Fruit fly (Drosophila melanogaster) whole organism, embryonic: Measurements from ENCODE around the gene CG15818.

Experiments
- ATbp ChIP-seq: fragments of 200-800 bp; sonication (Bioruptor generic); optimal IDR thresholded peaks from 2 replicates; lab custom pipeline; 2017; ENCODE audit warnings: missing biosample characterization, mild to moderate bottlenecking, missing genetic modification characterization, missing genetic modification reagents
- Ada2b ChIP-seq: fragments of 200-800 bp; sonication (Bioruptor generic); IDR thresholded peaks from 2 replicates; pipeline ENCODE4 v1.3.6; 2022; ENCODE audit warnings: missing biosample characterization, missing genetic modification characterization
- Adf1 ChIP-seq: fragments of 200-800 bp; sonication (Bioruptor generic); IDR thresholded peaks from 2 replicates; pipeline ENCODE4 v1.3.6; 2022; ENCODE audit warnings: missing biosample characterization, missing genetic modification characterization
- CG10321 ChIP-seq: fragments of 200-800 bp; sonication (Bioruptor generic); IDR thresholded peaks from 2 replicates; pipeline ENCODE4 v1.3.6; 2022; ENCODE audit warnings: missing biosample characterization, missing genetic modification characterization
- CG11504 ChIP-seq: fragments of 200-800 bp; sonication (Bioruptor generic); optimal IDR thresholded peaks from 3 replicates; lab custom pipeline; 2019; ENCODE audit warnings: missing biosample characterization, mild to moderate bottlenecking, missing genetic modification characterization, moderate library complexity
- CG11695 ChIP-seq: fragments of 200-800 bp; sonication (Bioruptor generic); IDR thresholded peaks from 3 replicates; pipeline ENCODE4 v1.3.6; 2022; ENCODE audit warnings: missing biosample characterization, missing genetic modification characterization
- CG12071 ChIP-seq: fragments of 200-800 bp; sonication (Bioruptor generic); optimal IDR thresholded peaks from 3 replicates; lab custom pipeline; 2018; ENCODE audit warnings: missing biosample characterization, mild to moderate bottlenecking, missing genetic modification characterization
- CG12219 ChIP-seq: fragments of 200-800 bp; sonication (Bioruptor generic); optimal IDR thresholded peaks from 3 replicates; lab custom pipeline; 2018; ENCODE audit warnings: missing biosample characterization, mild to moderate bottlenecking, missing genetic modification characterization
- CG12299 ChIP-seq: fragments of 200-800 bp; sonication (Bioruptor generic); optimal IDR thresholded peaks from 2 replicates; lab custom pipeline; 2018; ENCODE audit warnings: missing biosample characterization, mild to moderate bottlenecking, missing genetic modification characterization
- CG14965 ChIP-seq: fragments of 200-800 bp; sonication (Bioruptor generic); optimal IDR thresholded peaks from 2 replicates; lab custom pipeline; 2016; ENCODE audit warnings: missing biosample characterization, missing genetic modification characterization, borderline replicate concordance
- CG1529 ChIP-seq: fragments of 200-800 bp; sonication (Bioruptor generic); optimal IDR thresholded peaks from 3 replicates; lab custom pipeline; 2018; ENCODE audit warnings: missing biosample characterization, missing genetic modification characterization
- CG18599 ChIP-seq: fragments of 200-800 bp; sonication (Bioruptor generic); optimal IDR thresholded peaks from 3 replicates; lab custom pipeline; 2017; ENCODE audit warnings: missing biosample characterization, missing genetic modification characterization, mild to moderate bottlenecking, moderate library complexity, missing genetic modification reagents
- CG2199 ChIP-seq: fragments of 200-800 bp; sonication (Bioruptor generic); IDR thresholded peaks from 3 replicates; pipeline ENCODE4 v1.3.6; 2022; ENCODE audit warnings: missing biosample characterization, missing genetic modification characterization
- CG30403 ChIP-seq: fragments of 200-800 bp; sonication (Bioruptor generic); optimal IDR thresholded peaks from 3 replicates; lab custom pipeline; 2016; ENCODE audit warnings: missing biosample characterization, missing genetic modification characterization
- CG31388 ChIP-seq: fragments of 200-800 bp; sonication (Bioruptor generic); optimal IDR thresholded peaks from 2 replicates; lab custom pipeline; 2016; ENCODE audit warnings: missing biosample characterization, missing genetic modification characterization
- CG3163 ChIP-seq: fragments of 200-800 bp; sonication (Bioruptor generic); optimal IDR thresholded peaks from 3 replicates; lab custom pipeline; 2016; ENCODE audit warnings: missing biosample characterization, missing genetic modification characterization
- CG32772 ChIP-seq: fragments of 200-800 bp; sonication (Bioruptor generic); IDR thresholded peaks from 2 replicates; pipeline ENCODE4 v1.3.6; 2022; ENCODE audit warnings: missing biosample characterization, missing genetic modification characterization
- CG5245 ChIP-seq: fragments of 200-800 bp; sonication (Bioruptor generic); optimal IDR thresholded peaks from 3 replicates; lab custom pipeline; 2016; ENCODE audit warnings: missing biosample characterization, missing genetic modification characterization
- CG7372 ChIP-seq: fragments of 200-800 bp; sonication (Bioruptor generic); IDR thresholded peaks from 2 replicates; pipeline ENCODE4 v1.3.6; 2022; ENCODE audit warnings: missing biosample characterization, missing genetic modification characterization
- CG7556 ChIP-seq: fragments of 200-800 bp; sonication (Bioruptor generic); optimal IDR thresholded peaks from 2 replicates; lab custom pipeline; 2017; ENCODE audit warnings: missing biosample characterization, mild to moderate bottlenecking, missing genetic modification characterization
- CG7928 ChIP-seq: fragments of 200-800 bp; sonication (Bioruptor generic); optimal IDR thresholded peaks from 2 replicates; lab custom pipeline; 2017; ENCODE audit warnings: missing biosample characterization, mild to moderate bottlenecking, missing genetic modification characterization
- CG8478 ChIP-seq: fragments of >200 bp; optimal IDR thresholded peaks from 2 replicates; lab custom pipeline; 2018
- CG8924 ChIP-seq: fragments of 200-800 bp; optimal IDR thresholded peaks from 3 replicates; lab custom pipeline; 2019; ENCODE audit warnings: missing biosample characterization, mild to moderate bottlenecking, missing genetic modification characterization, moderate library complexity
- Dp ChIP-seq: fragments of 200-800 bp; sonication (Bioruptor generic); optimal IDR thresholded peaks from 2 replicates; lab custom pipeline; 2018; ENCODE audit warnings: missing biosample characterization, mild to moderate bottlenecking, missing genetic modification characterization, moderate library complexity
- E2f1 ChIP-seq: fragments of 200-800 bp; sonication (Bioruptor generic); IDR thresholded peaks from 2 replicates; pipeline ENCODE4 v1.3.6; 2022; ENCODE audit warnings: missing biosample characterization, missing genetic modification characterization
- E2f2 ChIP-seq: fragments of 200-800 bp; sonication (Bioruptor generic); IDR thresholded peaks from 2 replicates; pipeline ENCODE4 v1.3.6; 2022; ENCODE audit warnings: missing biosample characterization, missing genetic modification characterization
- Hr51 ChIP-seq, 2 experiments: fragments of 200-800 bp; sonication (Bioruptor generic); optimal IDR thresholded peaks; 2 replicates in 1 of 2; 3 replicates in 1 of 2; lab custom pipeline; 2016 to 2018; ENCODE audit warnings: missing biosample characterization in 2 of 2, missing genetic modification characterization in 2 of 2, mild to moderate bottlenecking in 1 of 2, moderate library complexity in 1 of 2
- Kr ChIP-seq: fragments of 200-800 bp; sonication (Bioruptor generic); optimal IDR thresholded peaks from 2 replicates; lab custom pipeline; 2017; ENCODE audit warnings: missing biosample characterization, mild to moderate bottlenecking, missing genetic modification characterization
- Med ChIP-seq: fragments of 200-800 bp; sonication (Bioruptor generic); peaks from one replicate; lab custom pipeline; 2016; ENCODE audit warnings: missing biosample characterization, missing genetic modification characterization, mild to moderate bottlenecking, inconsistent platforms, moderate library complexity
- NK7.1 ChIP-seq: fragments of 200-800 bp; sonication (Bioruptor generic); optimal IDR thresholded peaks from 3 replicates; lab custom pipeline; 2016; ENCODE audit warnings: missing biosample characterization, missing genetic modification characterization
- Nf-YC ChIP-seq: fragments of 200-800 bp; optimal IDR thresholded peaks from 3 replicates; lab custom pipeline; 2019; ENCODE audit warnings: missing biosample characterization, mild to moderate bottlenecking, missing genetic modification characterization, moderate library complexity
- Ptx1 ChIP-seq: fragments of 200-800 bp; sonication (Bioruptor generic); IDR thresholded peaks from 2 replicates; pipeline ENCODE4 v1.3.6; 2022; ENCODE audit warnings: missing biosample characterization, missing genetic modification characterization
- Side ChIP-seq: fragments of 200-800 bp; sonication (Bioruptor generic); optimal IDR thresholded peaks from 2 replicates; lab custom pipeline; 2016; ENCODE audit warnings: missing biosample characterization, missing genetic modification characterization
- Stat92E ChIP-seq, 3 experiments: fragments of >200 bp in 2 of 3; fragments of 200-800 bp in 1 of 3; sonication (Bioruptor generic) in 1 of 3; optimal IDR thresholded peaks; 2 replicates each; lab custom pipeline; 2017 to 2019; ENCODE audit warnings: missing biosample characterization in 3 of 3, missing genetic modification characterization in 3 of 3, mild to moderate bottlenecking in 1 of 3, moderate library complexity in 1 of 3
- YL-1 ChIP-seq: fragments of 200-800 bp; sonication (Bioruptor generic); optimal IDR thresholded peaks from 3 replicates; lab custom pipeline; 2017; ENCODE audit warnings: missing biosample characterization, mild to moderate bottlenecking, missing genetic modification characterization
- abd-A ChIP-seq: fragments of 200-800 bp; sonication (Bioruptor generic); optimal IDR thresholded peaks from 3 replicates; lab custom pipeline; 2019; ENCODE audit warnings: missing biosample characterization, mild to moderate bottlenecking, missing genetic modification characterization, moderate library complexity
- bbx ChIP-seq: fragments of 200-800 bp; sonication (Bioruptor generic); IDR thresholded peaks from 2 replicates; pipeline ENCODE4 v1.3.6; 2022; ENCODE audit warnings: missing biosample characterization, missing genetic modification characterization; ENCODE audit not compliant: partially characterized antibody
- bowl ChIP-seq: fragments of 200-800 bp; sonication (Bioruptor generic); IDR thresholded peaks from 2 replicates; pipeline ENCODE4 v1.3.6; 2022; ENCODE audit warnings: missing biosample characterization, missing genetic modification characterization
- fru ChIP-seq: fragments of >200 bp; optimal IDR thresholded peaks from 2 replicates; lab custom pipeline; 2017
- fu2 ChIP-seq: fragments of 200-800 bp; sonication (Bioruptor generic); optimal IDR thresholded peaks from 2 replicates; lab custom pipeline; 2016; ENCODE audit warnings: missing biosample characterization, missing genetic modification characterization
- kah ChIP-seq: fragments of 200-800 bp; sonication (Bioruptor generic); optimal IDR thresholded peaks from 2 replicates; lab custom pipeline; 2018; ENCODE audit warnings: missing biosample characterization, mild to moderate bottlenecking, missing genetic modification characterization
- kay ChIP-seq: fragments of 200-800 bp; sonication (Bioruptor generic); optimal IDR thresholded peaks from 2 replicates; lab custom pipeline; 2016; ENCODE audit warnings: missing biosample characterization, missing genetic modification characterization
- ken ChIP-seq: fragments of 200-800 bp; sonication (Bioruptor generic); IDR thresholded peaks from 3 replicates; pipeline ENCODE4 v1.3.6; 2022; ENCODE audit warnings: missing biosample characterization, missing genetic modification characterization
- pfk ChIP-seq: fragments of 200-800 bp; sonication (Bioruptor generic); optimal IDR thresholded peaks from 2 replicates; lab custom pipeline; 2018; ENCODE audit warnings: missing biosample characterization, mild to moderate bottlenecking, missing genetic modification characterization, moderate library complexity
- pho ChIP-seq: fragments of 200-800 bp; sonication (Bioruptor generic); optimal IDR thresholded peaks from 2 replicates; lab custom pipeline; 2016; ENCODE audit warnings: missing biosample characterization, missing genetic modification characterization
- ranshi ChIP-seq: fragments of 200-800 bp; sonication (Bioruptor generic); IDR thresholded peaks from 2 replicates; pipeline ENCODE4 v1.3.6; 2022; ENCODE audit warnings: missing biosample characterization, missing genetic modification characterization
- ro ChIP-seq: fragments of 200-800 bp; sonication (Bioruptor generic); IDR thresholded peaks from 2 replicates; pipeline ENCODE4 v1.3.6; 2022; ENCODE audit warnings: missing biosample characterization, missing genetic modification characterization
- sc ChIP-seq, 3 experiments: fragments of >200 bp in 2 of 3; fragments of 200-800 bp in 1 of 3; sonication (Bioruptor generic) in 1 of 3; optimal IDR thresholded peaks; 2 replicates in 2 of 3; 3 replicates in 1 of 3; lab custom pipeline; 2017; ENCODE audit warnings: mild to moderate bottlenecking in 1 of 3, missing biosample characterization in 1 of 3, missing genetic modification characterization in 1 of 3, missing genetic modification reagents in 1 of 3
- sd ChIP-seq: fragments of 200-800 bp; sonication (Bioruptor generic); optimal IDR thresholded peaks from 3 replicates; lab custom pipeline; 2018; ENCODE audit warnings: missing biosample characterization, mild to moderate bottlenecking, missing genetic modification characterization, moderate library complexity
- sima ChIP-seq: fragments of 200-800 bp; sonication (Bioruptor generic); optimal IDR thresholded peaks from 2 replicates; lab custom pipeline; 2016; ENCODE audit warnings: missing biosample characterization, missing genetic modification characterization
- sob ChIP-seq: fragments of 200-800 bp; sonication (Bioruptor generic); IDR thresholded peaks from 2 replicates; pipeline ENCODE4 v1.3.6; 2022; ENCODE audit warnings: missing biosample characterization, missing genetic modification characterization
- tgo ChIP-seq: fragments of 200-800 bp; sonication (Bioruptor generic); IDR thresholded peaks from 3 replicates; pipeline ENCODE4 v1.3.6; 2022; ENCODE audit warnings: missing biosample characterization, missing genetic modification characterization

The CG15818 gene

dm6 chr2L:7398528-7398927 lies 12.2 kb upstream of the CG15818 start, which contains the start of gene CG5160:
Gene CG5160 (minus strand): TSS chr2L:7398750.
- TF ChIP-seq sc (optimal IDR thresholded peaks at IDR 0.05; lab: Kevin White, UChicago), result no peak
- no peak for TF ChIP-seq sc (GFP tag; optimal IDR thresholded peaks at IDR 0.05; lab: Kevin White, UChicago)
- no peak for TF ChIP-seq CG8478 (lab: Kevin White, UChicago)
- TF ChIP-seq Adf1 (GFP tag; lab: Robert Waterston, UW), result peak; percentile 76
- TF ChIP-seq YL-1 (GFP tag; lab: Kevin White, UChicago), result no peak
- no peak for TF ChIP-seq ken
- no peak for TF ChIP-seq fru (lab: Kevin White, UChicago)
- TF ChIP-seq pfk (GFP tag; lab: Kevin White, UChicago), result no peak
- TF ChIP-seq bbx (GFP tag; lab: Robert Waterston, UW), result 0 out of 2 replicates have a peak, but pooled peaks have one; percentile 25
- TF ChIP-seq bowl (GFP tag; lab: Robert Waterston, UW), result no peak
- TF ChIP-seq NK7.1 (GFP tag; lab: Kevin White, UChicago), result no peak
- no peak for TF ChIP-seq ATbp (GFP tag; lab: Kevin White, UChicago)
- TF ChIP-seq Hr51 (GFP tag; optimal IDR thresholded peaks at IDR 0.05; lab: Kevin White, UChicago), result no peak
- TF ChIP-seq tgo (GFP tag; lab: Robert Waterston, UW), result no peak
- no peak for TF ChIP-seq CG7556
- TF ChIP-seq kah (GFP tag; lab: Kevin White, UChicago), result no peak
- no peak for TF ChIP-seq Kr (GFP tag; lab: Kevin White, UChicago)
- no peak for TF ChIP-seq ro (GFP tag; lab: Robert Waterston, UW)
- TF ChIP-seq sima (GFP tag; lab: Kevin White, UChicago), result no peak
- TF ChIP-seq CG31388 (GFP tag; lab: Kevin White, UChicago), result no peak
- TF ChIP-seq CG18599 (GFP tag; lab: Kevin White, UChicago), result peak; percentile 2
- 0 out of 2 replicates have a peak, but pooled peaks have one; percentile 7 for TF ChIP-seq E2f1 (GFP tag; lab: Robert Waterston, UW)
- no peak for TF ChIP-seq CG14965 (GFP tag; lab: Kevin White, UChicago)
- no peak for TF ChIP-seq CG7372 (GFP tag; lab: Robert Waterston, UW)
- TF ChIP-seq CG30403, result no peak
- no peak for TF ChIP-seq CG8924 (tag; lab: Kevin White, UChicago)
- no peak for TF ChIP-seq CG10321 (GFP tag; lab: Robert Waterston, UW)
- TF ChIP-seq CG12071 (GFP tag; lab: Kevin White, UChicago), result no peak
- no peak for TF ChIP-seq CG11695
- TF ChIP-seq abd-A (tag; lab: Kevin White, UChicago), result no peak
- TF ChIP-seq CG3163 (GFP tag; lab: Kevin White, UChicago), result no peak
- TF ChIP-seq CG12219 (GFP tag; lab: Kevin White, UChicago), result no peak
- TF ChIP-seq CG7928 (GFP tag; lab: Kevin White, UChicago), result no peak
- no peak for TF ChIP-seq pho (GFP tag; lab: Kevin White, UChicago)
- no peak for TF ChIP-seq Side (GFP tag; lab: Kevin White, UChicago)
- TF ChIP-seq CG1529 (GFP tag; lab: Kevin White, UChicago), result no peak
- no peak for TF ChIP-seq sd (tag; lab: Kevin White, UChicago)
- TF ChIP-seq ranshi (GFP tag; lab: Robert Waterston, UW), result no peak
- no peak for TF ChIP-seq fu2 (GFP tag; lab: Kevin White, UChicago)
- no peak for TF ChIP-seq sob
- TF ChIP-seq CG32772 (GFP tag; lab: Robert Waterston, UW), result no peak
- TF ChIP-seq CG12299 (tag; lab: Kevin White, UChicago), result no peak
- no peak for TF ChIP-seq kay (GFP tag; lab: Kevin White, UChicago)
- peak; percentile 26 for TF ChIP-seq Dp (GFP tag; lab: Kevin White, UChicago)
- peak; percentile 78; the same call in 2 of the 3 replicates for TF ChIP-seq CG2199 (GFP tag; lab: Robert Waterston, UW)
- 0 out of 2 replicates have a peak, but pooled peaks have one; percentile 4 for TF ChIP-seq Ada2b (GFP tag; lab: Robert Waterston, UW)
- TF ChIP-seq Med (GFP tag; lab: Kevin White, UChicago), result peak; percentile 72
- TF ChIP-seq CG5245, result no peak
- no peak for TF ChIP-seq Stat92E (GFP tag; optimal IDR thresholded peaks at IDR 0.05; lab: Kevin White, UChicago)
- peak; percentile 99 for TF ChIP-seq CG11504 (tag; lab: Kevin White, UChicago)
- TF ChIP-seq E2f2, result peak; percentile 28; the same call in 1 of the 2 replicates
- no peak for TF ChIP-seq Nf-YC (tag; lab: Kevin White, UChicago)
- no peak for TF ChIP-seq Ptx1
